Worm (Caenorhabditis elegans) whole organism, mixed stage, embryonic: Measurements from ENCODE around the gene let-711.

Source experiments
- M03D4.4 ChIP-seq: sonication (generic microtip); optimal IDR thresholded peaks from 2 replicates; lab custom pipeline; 2017; ENCODE audit warnings: mild to moderate bottlenecking, missing genetic modification characterization, missing compliant biosample characterization
- blmp-1 ChIP-seq: fragments of 150-350 bp; optimal IDR thresholded peaks from 2 replicates; lab custom pipeline; 2014; ENCODE audit warnings: missing biosample characterization, missing genetic modification characterization
- ceh-39 ChIP-seq: fragments of 150-350 bp; optimal IDR thresholded peaks from 2 replicates; lab custom pipeline; 2014; ENCODE audit warnings: missing biosample characterization, missing genetic modification characterization
- ceh-43 ChIP-seq: fragments of 200-800 bp; sonication (Bioruptor generic); optimal IDR thresholded peaks from 2 replicates; lab custom pipeline; 2018; ENCODE audit warnings: mild to moderate bottlenecking, missing genetic modification characterization, moderate library complexity, missing compliant biosample characterization
- ceh-83 ChIP-seq: fragments of 200-800 bp; sonication (Bioruptor generic); optimal IDR thresholded peaks from 2 replicates; lab custom pipeline; 2018; ENCODE audit warnings: mild to moderate bottlenecking, missing genetic modification characterization, missing compliant biosample characterization
- ces-1 ChIP-seq: fragments of 150-350 bp; optimal IDR thresholded peaks from 2 replicates; lab custom pipeline; 2014; ENCODE audit warnings: missing biosample characterization, missing genetic modification reagents, missing genetic modification characterization
- cnd-1 ChIP-seq: fragments of 200-800 bp; sonication (Bioruptor generic); optimal IDR thresholded peaks from 2 replicates; lab custom pipeline; 2018; ENCODE audit warnings: mild to moderate bottlenecking, missing genetic modification characterization, missing compliant biosample characterization
- drap-1 ChIP-seq: fragments of 200-800 bp; sonication (Bioruptor generic); optimal IDR thresholded peaks from 3 replicates; lab custom pipeline; 2018; ENCODE audit warnings: mild to moderate bottlenecking, missing genetic modification characterization, missing compliant biosample characterization
- flh-1 ChIP-seq: fragments of 200-800 bp; sonication (Bioruptor generic); optimal IDR thresholded peaks from 2 replicates; lab custom pipeline; 2018; ENCODE audit warnings: mild to moderate bottlenecking, missing genetic modification characterization, moderate library complexity, missing compliant biosample characterization
- ham-2 ChIP-seq: fragments of 200-800 bp; sonication (Bioruptor generic); optimal IDR thresholded peaks from 2 replicates; lab custom pipeline; 2018; ENCODE audit warnings: mild to moderate bottlenecking, missing genetic modification characterization, missing compliant biosample characterization
- hlh-1 ChIP-seq: fragments of 150-350 bp; optimal IDR thresholded peaks from 2 replicates; lab custom pipeline; 2014; ENCODE audit warnings: missing biosample characterization, missing genetic modification reagents, missing genetic modification characterization
- lin-32 ChIP-seq: fragments of 200-800 bp; sonication (Bioruptor generic); optimal IDR thresholded peaks from 2 replicates; lab custom pipeline; 2018; ENCODE audit warnings: mild to moderate bottlenecking, missing genetic modification characterization, missing compliant biosample characterization
- lsy-2 ChIP-seq: fragments of 150-350 bp; optimal IDR thresholded peaks from 2 replicates; lab custom pipeline; 2014; ENCODE audit warnings: missing biosample characterization, missing genetic modification characterization
- mab-5 ChIP-seq: fragments of 150-350 bp; optimal IDR thresholded peaks from 2 replicates; lab custom pipeline; 2014; ENCODE audit warnings: missing biosample characterization, missing genetic modification characterization
- mep-1 ChIP-seq: fragments of 150-350 bp; optimal IDR thresholded peaks from 2 replicates; lab custom pipeline; 2017; ENCODE audit warnings: missing biosample characterization, missing genetic modification reagents, missing genetic modification characterization, inconsistent platforms
- mls-2 ChIP-seq: sonication (generic microtip); optimal IDR thresholded peaks from 2 replicates; lab custom pipeline; 2016; ENCODE audit warnings: mild to moderate bottlenecking, missing genetic modification characterization, moderate library complexity, missing compliant biosample characterization
- nhr-12 ChIP-seq: fragments of 150-350 bp; optimal IDR thresholded peaks from 2 replicates; lab custom pipeline; 2014; ENCODE audit warnings: missing biosample characterization, missing genetic modification characterization
- nhr-2 ChIP-seq: fragments of 150-350 bp; optimal IDR thresholded peaks from 2 replicates; lab custom pipeline; 2014; ENCODE audit warnings: missing biosample characterization, missing genetic modification characterization
- nhr-237 ChIP-seq: fragments of 150-350 bp; optimal IDR thresholded peaks from 2 replicates; lab custom pipeline; 2014; ENCODE audit warnings: missing biosample characterization, missing genetic modification characterization
- nhr-28 ChIP-seq: fragments of 150-350 bp; optimal IDR thresholded peaks from 2 replicates; lab custom pipeline; 2014; ENCODE audit warnings: missing biosample characterization, missing genetic modification characterization
- nhr-76 ChIP-seq: sonication (generic microtip); optimal IDR thresholded peaks from 2 replicates; lab custom pipeline; 2017; ENCODE audit warnings: missing biosample characterization, missing genetic modification characterization
- pha-4 ChIP-seq: fragments of 150-350 bp; optimal IDR thresholded peaks from 2 replicates; lab custom pipeline; 2018; ENCODE audit warnings: missing biosample characterization, missing genetic modification reagents, missing genetic modification characterization
- sem-2 ChIP-seq: fragments of 200-800 bp; sonication (Bioruptor generic); optimal IDR thresholded peaks from 2 replicates; lab custom pipeline; 2018; ENCODE audit warnings: mild to moderate bottlenecking, missing genetic modification characterization, missing compliant biosample characterization
- snpc-4 ChIP-seq: fragments of 150-350 bp; optimal IDR thresholded peaks from 2 replicates; lab custom pipeline; 2014; ENCODE audit warnings: missing biosample characterization, missing genetic modification characterization
- sptf-1 ChIP-seq: sonication (generic microtip); optimal IDR thresholded peaks from 2 replicates; lab custom pipeline; 2017; ENCODE audit warnings: mild to moderate bottlenecking, missing genetic modification characterization, moderate library complexity, missing compliant biosample characterization
- tbx-8 ChIP-seq: fragments of 200-800 bp; sonication (Bioruptor generic); optimal IDR thresholded peaks from 2 replicates; lab custom pipeline; 2018; ENCODE audit warnings: mild to moderate bottlenecking, missing genetic modification characterization, moderate library complexity, missing compliant biosample characterization
- unc-39 ChIP-seq: fragments of 150-350 bp; optimal IDR thresholded peaks from 2 replicates; lab custom pipeline; 2014; ENCODE audit warnings: missing biosample characterization, missing genetic modification characterization
- unc-62 ChIP-seq: fragments of 150-350 bp; optimal IDR thresholded peaks from 2 replicates; lab custom pipeline; 2014; ENCODE audit warnings: missing biosample characterization, missing genetic modification reagents, missing genetic modification characterization
- zip-8 ChIP-seq: fragments of 150-350 bp; optimal IDR thresholded peaks from 2 replicates; lab custom pipeline; 2014; ENCODE audit warnings: missing biosample characterization, missing genetic modification characterization
- ztf-11 ChIP-seq: fragments of 150-350 bp; optimal IDR thresholded peaks from 2 replicates; lab custom pipeline; 2014; ENCODE audit warnings: missing biosample characterization, missing genetic modification characterization

Gene let-711

DNA sequence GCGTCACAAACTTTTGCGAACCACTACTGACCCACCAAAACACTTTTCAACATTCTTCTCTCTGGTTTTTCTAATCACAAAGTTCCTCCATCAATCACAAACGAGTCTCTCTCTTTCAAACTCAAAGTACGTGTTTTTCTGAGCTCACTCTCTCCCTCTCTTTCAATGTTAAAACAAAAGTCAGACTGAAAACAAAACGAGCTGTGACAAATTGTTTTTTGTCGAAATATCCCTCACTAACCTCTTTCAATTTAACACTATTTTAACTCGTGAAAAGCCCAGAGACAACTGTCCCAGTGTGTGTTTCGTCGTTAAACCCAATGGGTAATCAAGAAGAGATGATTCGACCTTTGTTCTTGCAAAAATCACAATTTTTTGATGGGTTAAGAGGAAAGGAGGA lies 41.5 kb downstream of the let-711 start:
- TF ChIP-seq hlh-1 (tag; lab: Kevin White, UChicago) (peak; percentile 52), flh-1 (GFP tag; lab: Kevin White, UChicago) (no peak), unc-62 (GFP tag; lab: Kevin White, UChicago) (peak; percentile 50)
- TF ChIP-seq, all 35 proteins: peak for 2

DNA sequence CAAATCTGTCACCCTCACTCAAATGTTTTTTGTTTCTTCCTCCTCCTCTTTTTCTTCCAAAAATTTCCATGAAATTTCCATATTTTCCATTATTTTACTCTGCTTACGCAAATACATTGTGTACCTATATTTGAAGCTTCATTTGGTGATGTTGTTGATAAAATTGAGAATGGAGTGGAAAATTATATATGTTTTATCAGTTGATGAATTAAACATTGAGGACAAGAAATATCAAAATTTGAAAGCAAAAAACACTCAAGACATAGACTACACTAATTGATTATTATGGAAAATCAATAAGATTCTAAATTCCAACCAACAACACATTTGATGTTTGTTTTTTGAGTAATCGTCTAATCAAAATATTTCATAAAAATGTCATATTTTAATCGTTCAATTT lies 42.7 kb downstream of the let-711 start:
- TF ChIP-seq nhr-28, result no peak

DNA sequence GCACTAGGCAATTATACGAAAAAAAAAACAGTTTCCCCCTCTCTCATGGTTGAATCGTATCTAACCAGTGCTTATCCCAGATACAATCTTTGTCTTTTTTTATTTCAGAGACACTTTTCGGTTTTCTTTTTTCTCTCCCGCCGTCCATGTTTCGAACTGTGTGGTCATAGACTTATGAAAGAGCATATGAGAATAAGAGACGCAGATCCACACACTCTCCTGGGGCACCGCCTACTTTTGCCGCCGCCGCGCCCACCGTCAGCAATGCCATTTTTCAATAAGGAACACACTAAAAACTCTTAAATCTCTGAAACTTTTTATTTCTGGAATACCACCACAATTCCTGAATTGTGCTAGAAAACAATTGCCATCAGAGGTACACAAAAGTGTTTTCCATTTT lies 43.4 kb downstream of the let-711 start, which contains the start of gene prk-1:
prk-1 (plus strand) TSS at position 269 of the 400 bp plus-strand sequence.
- TF ChIP-seq ces-1 (GFP tag; lab: Kevin White, UChicago), result no peak
- no peak for TF ChIP-seq snpc-4 (tag; lab: Kevin White, UChicago)
- no peak for TF ChIP-seq blmp-1 (tag; lab: Kevin White, UChicago)
- no peak for TF ChIP-seq nhr-2
- no peak for TF ChIP-seq sem-2 (GFP tag; lab: Kevin White, UChicago)
- TF ChIP-seq lsy-2 (tag; lab: Kevin White, UChicago), result no peak
- no peak for TF ChIP-seq ceh-83 (GFP tag; lab: Kevin White, UChicago)
- no peak for TF ChIP-seq pha-4 (tag; lab: Kevin White, UChicago)
- no peak for TF ChIP-seq unc-62 (GFP tag; lab: Kevin White, UChicago)
- no peak for TF ChIP-seq tbx-8 (GFP tag; lab: Kevin White, UChicago)
- no peak for TF ChIP-seq nhr-237 (tag; lab: Kevin White, UChicago)
- no peak for TF ChIP-seq mep-1
- TF ChIP-seq sptf-1 (tag; lab: Kevin White, UChicago), result no peak
- no peak for TF ChIP-seq drap-1 (GFP tag; lab: Kevin White, UChicago)

DNA sequence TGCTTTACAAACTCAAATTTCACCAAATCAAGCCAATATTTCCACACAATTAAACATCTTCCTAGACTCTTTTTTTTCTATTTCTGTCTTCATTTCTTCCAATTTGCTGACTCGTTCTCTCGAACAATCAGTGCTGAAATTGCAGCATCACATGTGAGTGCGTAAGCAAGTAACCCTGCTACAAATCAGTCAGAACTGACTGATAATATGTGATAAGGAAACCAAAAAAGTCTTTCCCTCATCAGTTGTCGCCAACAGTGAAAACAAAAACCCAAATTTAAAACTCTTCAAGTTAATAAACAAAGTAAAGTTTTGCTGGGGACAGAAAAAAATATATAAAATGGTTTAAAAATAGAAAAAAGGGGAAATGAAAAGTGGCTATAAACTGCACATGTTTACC lies 44.9 kb downstream of the let-711 start:
- TF ChIP-seq pha-4 (tag; lab: Kevin White, UChicago), result no peak
- no peak for TF ChIP-seq tbx-8 (GFP tag; lab: Kevin White, UChicago)
- no peak for TF ChIP-seq ham-2
- TF ChIP-seq zip-8 (tag; lab: Kevin White, UChicago), result no peak

DNA sequence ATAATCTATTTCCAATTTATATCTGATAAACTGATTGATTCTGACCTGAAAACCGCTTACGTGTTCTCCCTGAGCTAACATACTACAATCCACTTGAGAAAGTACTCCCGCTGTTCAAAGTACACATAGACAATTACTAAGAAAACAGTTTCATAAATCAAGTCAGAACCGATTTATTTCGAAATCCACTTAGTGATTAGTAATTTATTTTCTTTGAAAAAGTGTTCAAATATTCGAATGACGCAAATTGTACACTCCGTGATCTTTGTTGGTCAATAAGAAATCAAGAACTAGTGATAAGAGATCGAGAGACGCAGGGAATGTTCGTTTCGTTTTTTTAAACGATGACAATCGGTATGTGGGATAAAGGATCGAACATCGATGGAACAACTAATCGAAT lies 46.0 kb downstream of the let-711 start:
- TF ChIP-seq blmp-1 (tag; lab: Kevin White, UChicago), result no peak
- no peak for TF ChIP-seq lsy-2 (tag; lab: Kevin White, UChicago)
- no peak for TF ChIP-seq tbx-8 (GFP tag; lab: Kevin White, UChicago)
- no peak for TF ChIP-seq mls-2 (tag; lab: Kevin White, UChicago)
- TF ChIP-seq nhr-2, result no peak
- no peak for TF ChIP-seq nhr-28
- TF ChIP-seq unc-39 (tag; lab: Kevin White, UChicago), result no peak
- TF ChIP-seq ztf-11 (tag; lab: Kevin White, UChicago), result no peak
- no peak for TF ChIP-seq unc-62 (GFP tag; lab: Kevin White, UChicago)
- no peak for TF ChIP-seq mab-5 (tag; lab: Kevin White, UChicago)

DNA sequence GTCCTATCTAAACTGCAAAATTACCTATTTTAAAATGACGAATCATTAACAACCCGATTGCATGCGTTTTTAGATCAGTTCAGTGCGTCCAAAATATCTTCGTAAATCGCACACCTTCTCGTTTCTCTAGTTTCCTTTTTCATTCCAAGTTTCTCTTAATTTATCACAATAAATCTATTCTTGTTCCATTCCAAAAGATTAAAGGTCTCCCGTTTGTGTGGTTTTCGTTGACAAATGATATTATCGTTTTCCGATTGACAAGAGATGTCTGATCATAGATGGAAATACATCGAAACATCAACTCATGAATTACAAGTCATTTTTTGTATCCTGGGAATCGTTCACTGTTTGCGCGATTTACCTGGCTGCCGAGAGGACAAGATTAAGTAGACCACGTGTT lies 46.7 kb downstream of the let-711 start:
- no peak for TF ChIP-seq ztf-11 (tag; lab: Kevin White, UChicago)
- no peak for TF ChIP-seq lin-32 (GFP tag; lab: Kevin White, UChicago)
- TF ChIP-seq mls-2 (tag; lab: Kevin White, UChicago), result no peak
- TF ChIP-seq hlh-1 (tag; lab: Kevin White, UChicago), result no peak
- no peak for TF ChIP-seq mab-5 (tag; lab: Kevin White, UChicago)
- no peak for TF ChIP-seq M03D4.4
- TF ChIP-seq nhr-237 (tag; lab: Kevin White, UChicago), result no peak
- TF ChIP-seq sptf-1 (tag; lab: Kevin White, UChicago), result no peak
- TF ChIP-seq ceh-43 (GFP tag; lab: Kevin White, UChicago), result no peak
- no peak for TF ChIP-seq ces-1 (GFP tag; lab: Kevin White, UChicago)
- TF ChIP-seq nhr-2, result no peak
- no peak for TF ChIP-seq unc-62 (GFP tag; lab: Kevin White, UChicago)
- TF ChIP-seq unc-39 (tag; lab: Kevin White, UChicago), result no peak
- no peak for TF ChIP-seq mep-1
- no peak for TF ChIP-seq ham-2
- TF ChIP-seq, all 35 proteins: peak for 0

DNA sequence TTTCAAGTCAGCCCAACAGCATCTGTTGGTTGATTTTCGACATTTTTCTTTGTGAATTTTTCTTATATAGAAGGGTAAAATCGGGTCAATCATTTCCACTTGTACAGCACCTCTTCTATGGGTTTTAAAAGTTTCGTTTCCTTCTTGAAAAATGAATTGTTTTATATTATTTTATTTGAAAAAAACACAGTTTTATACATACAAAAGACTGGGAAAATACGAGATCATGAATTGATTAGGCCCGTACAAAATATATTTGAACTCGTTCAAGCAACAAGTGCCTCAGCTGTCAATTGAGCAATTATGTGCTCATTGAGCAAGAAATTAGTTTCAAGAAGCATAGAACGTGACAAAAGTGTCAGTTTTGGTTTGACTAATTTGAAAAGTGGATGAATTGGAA lies 55.6 kb downstream of the let-711 start:
- TF ChIP-seq nhr-237 (tag; lab: Kevin White, UChicago) (no peak), ceh-43 (GFP tag; lab: Kevin White, UChicago) (no peak), nhr-12 (no peak), drap-1 (GFP tag; lab: Kevin White, UChicago) (no peak), ceh-83 (GFP tag; lab: Kevin White, UChicago) (no peak), lsy-2 (tag; lab: Kevin White, UChicago) (no peak), pha-4 (tag; lab: Kevin White, UChicago) (no peak), ceh-39 (tag; lab: Kevin White, UChicago) (no peak), cnd-1 (tag; lab: Kevin White, UChicago) (no peak), lin-32 (GFP tag; lab: Kevin White, UChicago) (no peak), unc-39 (tag; lab: Kevin White, UChicago) (no peak), mab-5 (tag; lab: Kevin White, UChicago) (no peak), M03D4.4 (no peak), mep-1 (no peak), tbx-8 (GFP tag; lab: Kevin White, UChicago) (no peak), unc-62 (GFP tag; lab: Kevin White, UChicago) (no peak), nhr-76 (tag; lab: Kevin White, UChicago) (no peak), nhr-28 (no peak)
